Fruit fly (Drosophila melanogaster) whole organism, wandering third instar larva: ENCODE results near the gene AstC.

Source experiments
- Abd-B ChIP-seq: fragments of >200 bp; optimal IDR thresholded peaks from 2 replicates; lab custom pipeline; 2017; ENCODE audit warnings: missing biosample characterization, missing genetic modification characterization
- Hnf4 ChIP-seq: fragments of 200-800 bp; sonication (Bioruptor generic); optimal IDR thresholded peaks from 2 replicates; lab custom pipeline; 2016; ENCODE audit warnings: missing biosample characterization, mild to moderate bottlenecking, missing genetic modification characterization
- Myc ChIP-seq: fragments of >200 bp; optimal IDR thresholded peaks from 2 replicates; lab custom pipeline; 2017
- N ChIP-seq: fragments of >200 bp; optimal IDR thresholded peaks from 2 replicates; lab custom pipeline; 2018; ENCODE audit warnings: missing biosample characterization, missing external identifiers, missing genetic modification characterization
- Sp1 ChIP-seq: fragments of 200-800 bp; sonication (Bioruptor generic); optimal IDR thresholded peaks from 3 replicates; lab custom pipeline; 2019; ENCODE audit warnings: missing biosample characterization, mild to moderate bottlenecking, missing genetic modification characterization, moderate library complexity
- dl ChIP-seq, 2 experiments: fragments of 175-275, 200-275 bp in 1 of 2; fragments of 200-275 bp in 1 of 2; sonication (Bioruptor generic); optimal IDR thresholded peaks; lab custom pipeline; 2018; ENCODE audit warnings: mild to moderate bottlenecking in 2 of 2, missing biosample characterization in 2 of 2, missing genetic modification characterization in 2 of 2, moderate library complexity in 2 of 2; ENCODE audit not compliant: partially characterized antibody in 2 of 2, insufficient read depth in 1 of 2
- ey ChIP-seq: fragments of 200-800 bp; sonication (Bioruptor generic); optimal IDR thresholded peaks from 2 replicates; lab custom pipeline; 2016; ENCODE audit warnings: missing biosample characterization, missing genetic modification characterization
- h ChIP-seq: fragments of 200-800 bp; sonication (Bioruptor generic); optimal IDR thresholded peaks from 3 replicates; lab custom pipeline; 2016; ENCODE audit warnings: missing biosample characterization, mild to moderate bottlenecking, missing genetic modification characterization
- usp ChIP-seq: fragments of >200 bp; optimal IDR thresholded peaks from 2 replicates; lab custom pipeline; 2017; ENCODE audit warnings: missing biosample characterization, missing genetic modification characterization

DNA sequence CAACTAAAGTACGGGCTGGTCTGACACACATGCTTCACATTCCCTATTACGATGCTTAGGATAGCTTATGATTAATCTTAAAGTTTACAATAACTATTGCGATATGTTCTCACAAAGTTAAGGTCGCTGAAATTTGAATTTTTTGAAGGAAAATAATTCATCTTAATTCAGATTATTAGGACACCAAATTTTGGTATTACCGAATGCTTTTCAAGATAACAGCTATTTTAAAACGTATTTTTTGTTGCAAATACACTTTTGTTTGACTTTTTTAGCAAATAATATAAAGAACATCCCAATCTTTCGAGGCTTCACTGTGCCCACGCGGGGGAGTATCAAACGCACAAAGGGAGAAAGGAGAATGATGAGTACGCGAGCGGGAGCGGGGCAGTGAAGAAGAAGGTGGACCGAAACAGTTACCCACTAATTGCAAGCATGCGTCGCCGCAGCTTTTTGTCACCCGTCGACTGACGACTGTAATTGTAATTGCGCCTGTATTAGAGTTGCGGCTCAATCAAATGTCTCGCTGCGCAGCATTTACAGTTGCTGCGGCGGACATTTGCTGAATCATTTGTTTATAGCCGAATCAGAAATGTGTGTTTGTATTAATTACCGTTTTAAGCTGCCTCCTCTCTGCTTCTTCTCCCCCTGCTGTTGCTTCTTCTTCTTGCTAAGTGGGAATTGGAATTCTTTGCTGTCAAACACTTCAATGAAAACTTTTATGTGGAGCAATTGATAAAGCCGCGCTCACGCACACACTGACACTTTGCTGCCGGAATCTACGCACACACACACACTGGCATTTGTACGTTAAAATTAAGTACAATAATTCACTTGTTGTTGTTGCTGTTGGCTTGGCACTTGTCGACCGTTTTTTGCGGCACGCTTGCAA, 15.0 kb downstream of the AstC start:
- TF ChIP-seq N (no peak), Sp1 (peak; percentile 33), usp (GFP tag; lab: Kevin White, UChicago) (no peak), ey (peak; percentile 66), Myc (no peak), dl (GFP tag; optimal IDR thresholded peaks at IDR 0.05; lab: Kevin White, UChicago; ENCODE audit: insufficient read depth in 1 of 2, partially characterized antibody in 2 of 2) (no peak), Abd-B (GFP tag; lab: Kevin White, UChicago) (no peak), h (peak; percentile 76), Hnf4 (GFP tag; lab: Kevin White, UChicago) (peak; percentile 45)
